Fruit fly (Drosophila melanogaster) whole organism, embryonic: ENCODE measurements around the gene CG12522.

Experiments
- Asciz ChIP-seq: fragments of 200-800 bp; sonication (Bioruptor generic); optimal IDR thresholded peaks from 2 replicates; lab custom pipeline; 2017; ENCODE audit warnings: missing biosample characterization, mild to moderate bottlenecking, missing genetic modification characterization, missing genetic modification reagents
- CG11093 ChIP-seq: fragments of 200-800 bp; sonication (Bioruptor generic); IDR thresholded peaks from 3 replicates; pipeline ENCODE4 v1.3.6; 2022; ENCODE audit warnings: missing biosample characterization, missing genetic modification characterization
- CG14710 ChIP-seq: fragments of 200-800 bp; sonication (Bioruptor generic); optimal IDR thresholded peaks from 3 replicates; lab custom pipeline; 2019; ENCODE audit warnings: missing biosample characterization, mild to moderate bottlenecking, missing genetic modification characterization, moderate library complexity
- CG17802 ChIP-seq: fragments of 200-800 bp; sonication (Bioruptor generic); optimal IDR thresholded peaks from 2 replicates; lab custom pipeline; 2018; ENCODE audit warnings: missing biosample characterization, mild to moderate bottlenecking, missing genetic modification characterization, moderate library complexity
- CG2120 ChIP-seq: fragments of 200-800 bp; sonication (Bioruptor generic); optimal IDR thresholded peaks from 3 replicates; lab custom pipeline; 2016; ENCODE audit warnings: missing biosample characterization, missing genetic modification characterization
- CG2712 ChIP-seq: fragments of 200-800 bp; optimal IDR thresholded peaks from 3 replicates; lab custom pipeline; 2019; ENCODE audit warnings: missing biosample characterization, mild to moderate bottlenecking, missing genetic modification characterization, moderate library complexity
- CG32772 ChIP-seq: fragments of 200-800 bp; sonication (Bioruptor generic); IDR thresholded peaks from 2 replicates; pipeline ENCODE4 v1.3.6; 2022; ENCODE audit warnings: missing biosample characterization, missing genetic modification characterization
- CG34422 ChIP-seq: fragments of 200-800 bp; sonication (Bioruptor generic); IDR thresholded peaks from 3 replicates; pipeline ENCODE4 v1.3.6; 2022; ENCODE audit warnings: missing biosample characterization, missing genetic modification characterization
- CG3838 ChIP-seq: fragments of 200-800 bp; sonication (Bioruptor generic); optimal IDR thresholded peaks from 3 replicates; lab custom pipeline; 2016; ENCODE audit warnings: missing biosample characterization, missing genetic modification characterization
- CG4282 ChIP-seq: fragments of 200-800 bp; sonication (Bioruptor generic); optimal IDR thresholded peaks from 2 replicates; lab custom pipeline; 2016; ENCODE audit warnings: missing biosample characterization, missing genetic modification characterization
- CG6854 ChIP-seq: fragments of 200-800 bp; sonication (Bioruptor generic); optimal IDR thresholded peaks from 3 replicates; lab custom pipeline; 2017; ENCODE audit warnings: missing biosample characterization, mild to moderate bottlenecking, missing genetic modification characterization
- CG7357 ChIP-seq: fragments of 200-800 bp; sonication (Bioruptor generic); IDR thresholded peaks from 3 replicates; pipeline ENCODE4 v1.3.6; 2022; ENCODE audit warnings: missing biosample characterization, missing genetic modification characterization
- CG8388 ChIP-seq: fragments of 200-800 bp; sonication (Bioruptor generic); optimal IDR thresholded peaks from 2 replicates; lab custom pipeline; 2019; ENCODE audit warnings: missing biosample characterization, mild to moderate bottlenecking, missing genetic modification characterization, moderate library complexity
- Camta ChIP-seq: fragments of 200-800 bp; sonication (Bioruptor generic); optimal IDR thresholded peaks from 2 replicates; lab custom pipeline; 2016; ENCODE audit warnings: missing biosample characterization, missing genetic modification characterization
- Chrac-16 ChIP-seq: fragments of 200-800 bp; sonication (Bioruptor generic); optimal IDR thresholded peaks from 3 replicates; lab custom pipeline; 2016; ENCODE audit warnings: missing biosample characterization, missing genetic modification characterization
- D19B ChIP-seq: fragments of 200-800 bp; sonication (Bioruptor generic); optimal IDR thresholded peaks from 2 replicates; lab custom pipeline; 2017; ENCODE audit warnings: missing biosample characterization, mild to moderate bottlenecking, missing genetic modification characterization
- Drgx ChIP-seq: fragments of 200-800 bp; sonication (Bioruptor generic); IDR thresholded peaks from 2 replicates; pipeline ENCODE4 v1.3.6; 2022; ENCODE audit warnings: missing biosample characterization, missing genetic modification characterization
- ERR ChIP-seq: fragments of 200-800 bp; sonication (Bioruptor generic); optimal IDR thresholded peaks from 2 replicates; lab custom pipeline; 2016; ENCODE audit warnings: missing biosample characterization, missing genetic modification characterization
- Hr39 ChIP-seq: fragments of >200 bp; optimal IDR thresholded peaks from 2 replicates; lab custom pipeline; 2017
- MBD-R2 ChIP-seq: fragments of 200-800 bp; sonication (Bioruptor generic); IDR thresholded peaks from 2 replicates; pipeline ENCODE4 v1.3.6; 2022; ENCODE audit warnings: missing biosample characterization, missing genetic modification characterization
- MTF-1 ChIP-seq: fragments of 200-800 bp; sonication (Bioruptor generic); optimal IDR thresholded peaks from 2 replicates; lab custom pipeline; 2018; ENCODE audit warnings: missing biosample characterization, mild to moderate bottlenecking, missing genetic modification characterization, borderline replicate concordance
- Med ChIP-seq: fragments of 200-800 bp; sonication (Bioruptor generic); peaks from one replicate; lab custom pipeline; 2016; ENCODE audit warnings: missing biosample characterization, missing genetic modification characterization, mild to moderate bottlenecking, inconsistent platforms, moderate library complexity
- NC2α ChIP-seq: fragments of 200-800 bp; sonication (Bioruptor generic); optimal IDR thresholded peaks from 2 replicates; lab custom pipeline; 2016; ENCODE audit warnings: missing biosample characterization, missing genetic modification characterization
- Pdp1 ChIP-seq, 2 experiments: fragments of 200-800 bp; sonication (Bioruptor generic); optimal IDR thresholded peaks; 3 replicates each; lab custom pipeline; 2016; ENCODE audit warnings: missing biosample characterization in 2 of 2, missing genetic modification characterization in 2 of 2, mild to moderate bottlenecking in 1 of 2, moderate library complexity in 1 of 2
- Scr ChIP-seq: fragments of 200-800 bp; sonication (Bioruptor generic); IDR thresholded peaks from 2 replicates; pipeline ENCODE4 v1.3.6; 2022; ENCODE audit warnings: missing biosample characterization, missing genetic modification characterization; ENCODE audit not compliant: partially characterized antibody
- Sry-δ ChIP-seq: fragments of 200-800 bp; sonication (Bioruptor generic); optimal IDR thresholded peaks from 2 replicates; lab custom pipeline; 2016; ENCODE audit warnings: missing biosample characterization, missing genetic modification characterization
- Tbp ChIP-seq: fragments of >200 bp; optimal IDR thresholded peaks from 2 replicates; lab custom pipeline; 2018; ENCODE audit warnings: missing biosample characterization, missing genetic modification characterization
- Vsx1 ChIP-seq: fragments of 200-800 bp; sonication (Bioruptor generic); optimal IDR thresholded peaks from 2 replicates; lab custom pipeline; 2017; ENCODE audit warnings: missing biosample characterization, mild to moderate bottlenecking, missing genetic modification characterization, missing genetic modification reagents
- Xrp1 ChIP-seq: fragments of 200-800 bp; sonication (Bioruptor generic); IDR thresholded peaks from 2 replicates; pipeline ENCODE4 v1.3.6; 2022; ENCODE audit warnings: missing biosample characterization, missing genetic modification characterization
- YL-1 ChIP-seq: fragments of 200-800 bp; sonication (Bioruptor generic); optimal IDR thresholded peaks from 3 replicates; lab custom pipeline; 2017; ENCODE audit warnings: missing biosample characterization, mild to moderate bottlenecking, missing genetic modification characterization
- btn ChIP-seq: fragments of 200-800 bp; sonication (Bioruptor generic); optimal IDR thresholded peaks from 2 replicates; lab custom pipeline; 2016; ENCODE audit warnings: missing biosample characterization, missing genetic modification characterization
- chn ChIP-seq: fragments of 200-800 bp; sonication (Bioruptor generic); optimal IDR thresholded peaks from 2 replicates; lab custom pipeline; 2016; ENCODE audit warnings: missing biosample characterization, missing genetic modification characterization
- croc ChIP-seq: fragments of 200-800 bp; sonication (Bioruptor generic); conservative IDR thresholded peaks from 3 replicates; pipeline ENCODE4 v1.3.6; 2022; ENCODE audit warnings: missing biosample characterization, missing genetic modification characterization
- dimm ChIP-seq: fragments of 200-800 bp; sonication (Bioruptor generic); IDR thresholded peaks from 2 replicates; pipeline ENCODE4 v1.3.6; 2022; ENCODE audit warnings: missing biosample characterization, missing genetic modification characterization
- dm ChIP-seq: fragments of 200-800 bp; sonication (Bioruptor generic); optimal IDR thresholded peaks from 3 replicates; lab custom pipeline; 2016; ENCODE audit warnings: missing biosample characterization, missing genetic modification characterization
- emc ChIP-seq: fragments of 200-800 bp; sonication (Bioruptor generic); optimal IDR thresholded peaks from 2 replicates; lab custom pipeline; 2016; ENCODE audit warnings: missing biosample characterization, missing genetic modification characterization
- fd102C ChIP-seq: fragments of 200-800 bp; sonication (Bioruptor generic); optimal IDR thresholded peaks from 2 replicates; lab custom pipeline; 2018; ENCODE audit warnings: missing biosample characterization, mild to moderate bottlenecking, missing genetic modification characterization, moderate library complexity
- fd64A ChIP-seq: fragments of 200-800 bp; sonication (Bioruptor generic); optimal IDR thresholded peaks from 3 replicates; lab custom pipeline; 2018; ENCODE audit warnings: missing biosample characterization, mild to moderate bottlenecking, missing genetic modification characterization
- jumu ChIP-seq: fragments of 200-800 bp; sonication (Bioruptor generic); optimal IDR thresholded peaks from 3 replicates; lab custom pipeline; 2016; ENCODE audit warnings: missing biosample characterization, missing genetic modification characterization
- maf-S ChIP-seq: fragments of 200-800 bp; sonication (Bioruptor generic); optimal IDR thresholded peaks from 2 replicates; lab custom pipeline; 2016; ENCODE audit warnings: missing biosample characterization, missing genetic modification characterization
- mam ChIP-seq: fragments of 200-800 bp; sonication (Bioruptor generic); optimal IDR thresholded peaks from 3 replicates; lab custom pipeline; 2016; ENCODE audit warnings: missing biosample characterization, missing genetic modification characterization
- onecut ChIP-seq: fragments of 200-800 bp; sonication (Bioruptor generic); IDR thresholded peaks from 2 replicates; pipeline ENCODE4 v1.3.6; 2022; ENCODE audit warnings: missing biosample characterization, missing genetic modification characterization
- phol ChIP-seq: fragments of 200-800 bp; sonication (Bioruptor generic); optimal IDR thresholded peaks from 3 replicates; lab custom pipeline; 2018; ENCODE audit warnings: missing biosample characterization, mild to moderate bottlenecking, missing genetic modification characterization, moderate library complexity
- psq ChIP-seq: fragments of 200-800 bp; sonication (Bioruptor generic); optimal IDR thresholded peaks from 2 replicates; lab custom pipeline; 2017; ENCODE audit warnings: missing biosample characterization, missing genetic modification characterization
- pum ChIP-seq: fragments of 200-800 bp; sonication (Bioruptor generic); optimal IDR thresholded peaks from 2 replicates; lab custom pipeline; 2016; ENCODE audit warnings: missing biosample characterization, missing genetic modification characterization
- pzg ChIP-seq: fragments of 200-800 bp; sonication (Bioruptor generic); optimal IDR thresholded peaks from 3 replicates; lab custom pipeline; 2018; ENCODE audit warnings: missing biosample characterization, mild to moderate bottlenecking, missing genetic modification characterization, moderate library complexity
- schlank ChIP-seq: fragments of 200-800 bp; sonication (Bioruptor generic); optimal IDR thresholded peaks from 2 replicates; lab custom pipeline; 2018; ENCODE audit warnings: missing biosample characterization, mild to moderate bottlenecking, missing genetic modification characterization
- sim ChIP-seq: fragments of 200-800 bp; sonication (Bioruptor generic); IDR thresholded peaks from 2 replicates; pipeline ENCODE4 v1.3.6; 2022; ENCODE audit warnings: missing biosample characterization, missing genetic modification characterization
- so ChIP-seq: fragments of 200-800 bp; sonication (Bioruptor generic); IDR thresholded peaks from 3 replicates; pipeline ENCODE4 v1.3.6; 2022; ENCODE audit warnings: missing biosample characterization, missing genetic modification characterization

Gene CG12522

dm6 chr3L:11113198-11114197, 5.5 kb downstream of the CG12522 start, which contains the start of gene Sod1 (continued):
- TF ChIP-seq CG2712 (tag; lab: Kevin White, UChicago) (no peak), onecut (GFP tag; lab: Robert Waterston, UW) (no peak), D19B (GFP tag; lab: Kevin White, UChicago) (no peak), Camta (GFP tag; lab: Kevin White, UChicago) (no peak), CG4282 (GFP tag; lab: Kevin White, UChicago) (no peak), Hr39 (no peak), Pdp1 (GFP tag; optimal IDR thresholded peaks at IDR 0.05; lab: Kevin White, UChicago) (peak in 1 of 2 experiments; percentile 77), so (no peak), Xrp1 (GFP tag; lab: Robert Waterston, UW) (peak; percentile 22; the same call in 1 of the 2 replicates), schlank (tag; lab: Kevin White, UChicago) (no peak), jumu (GFP tag; lab: Kevin White, UChicago) (no peak), Chrac-16 (no peak), CG7357 (GFP tag; lab: Robert Waterston, UW) (peak; percentile 71), croc (GFP tag; lab: Robert Waterston, UW) (no peak), CG3838 (GFP tag; lab: Kevin White, UChicago) (no peak), sim (no peak), CG2120 (GFP tag; lab: Kevin White, UChicago) (peak; percentile 6), CG11093 (no peak), fd102C (no peak), Drgx (GFP tag; lab: Robert Waterston, UW) (0 out of 2 replicates have a peak, but pooled peaks have one; percentile 19), MTF-1 (GFP tag; lab: Kevin White, UChicago) (no peak), emc (GFP tag; lab: Kevin White, UChicago) (no peak), pum (no peak), CG6854 (no peak), btn (no peak), chn (GFP tag; lab: Kevin White, UChicago) (no peak), phol (peak; percentile 8), YL-1 (GFP tag; lab: Kevin White, UChicago) (peak; percentile 73), Tbp (no peak), dimm (no peak), NC2α (GFP tag; lab: Kevin White, UChicago) (no peak), fd64A (GFP tag; lab: Kevin White, UChicago) (no peak), psq (GFP tag; lab: Kevin White, UChicago) (no peak), CG8388 (GFP tag; lab: Kevin White, UChicago) (no peak), CG17802 (peak; percentile 89), Vsx1 (GFP tag; lab: Kevin White, UChicago) (no peak), CG32772 (no peak), pzg (GFP tag; lab: Kevin White, UChicago) (peak; percentile 76), maf-S (GFP tag; lab: Kevin White, UChicago) (peak; percentile 24), Scr (GFP tag; lab: Robert Waterston, UW) (0 out of 2 replicates have a peak, but pooled peaks have one; percentile 33), Sry-δ (peak; percentile 34), CG14710 (tag; lab: Kevin White, UChicago) (peak; percentile 28), CG34422 (GFP tag; lab: Robert Waterston, UW) (peak; percentile 83; the same call in 1 of the 3 replicates), ERR (peak; percentile 71), Med (GFP tag; lab: Kevin White, UChicago) (peak; percentile 65), dm (GFP tag; lab: Kevin White, UChicago) (peak; percentile 15), Asciz (GFP tag; lab: Kevin White, UChicago) (no peak), MBD-R2 (GFP tag; lab: Robert Waterston, UW) (peak; percentile 41; the same call in 1 of the 2 replicates), mam (no peak)
